Fruit fly (Drosophila melanogaster) whole organism, embryonic: Measurements from ENCODE around the gene Acp29AB.

Experiments
- Bteb2 ChIP-seq: fragments of 200-800 bp; sonication (Bioruptor generic); optimal IDR thresholded peaks from 2 replicates; lab custom pipeline; 2016; ENCODE audit warnings: missing biosample characterization, missing genetic modification characterization
- CG10274 ChIP-seq: fragments of 200-800 bp; sonication (Bioruptor generic); optimal IDR thresholded peaks from 3 replicates; lab custom pipeline; 2017; ENCODE audit warnings: missing biosample characterization, mild to moderate bottlenecking, missing genetic modification characterization
- CG10565 ChIP-seq: fragments of 200-800 bp; sonication (Bioruptor generic); optimal IDR thresholded peaks from 3 replicates; lab custom pipeline; 2016; ENCODE audit warnings: missing biosample characterization, mild to moderate bottlenecking, missing genetic modification characterization
- CG11398 ChIP-seq: fragments of 200-800 bp; sonication (Bioruptor generic); optimal IDR thresholded peaks from 2 replicates; lab custom pipeline; 2016; ENCODE audit warnings: missing biosample characterization, missing genetic modification characterization
- CG11696 ChIP-seq: fragments of 200-800 bp; sonication (Bioruptor generic); IDR thresholded peaks from 2 replicates; pipeline ENCODE4 v1.3.6; 2022; ENCODE audit warnings: missing biosample characterization, missing genetic modification characterization
- CG12071 ChIP-seq: fragments of 200-800 bp; sonication (Bioruptor generic); optimal IDR thresholded peaks from 3 replicates; lab custom pipeline; 2018; ENCODE audit warnings: missing biosample characterization, mild to moderate bottlenecking, missing genetic modification characterization
- CG13424 ChIP-seq: fragments of 200-800 bp; sonication (Bioruptor generic); optimal IDR thresholded peaks from 2 replicates; lab custom pipeline; 2019; ENCODE audit warnings: missing biosample characterization, mild to moderate bottlenecking, missing genetic modification characterization, moderate library complexity
- CG1603 ChIP-seq: fragments of 200-800 bp; sonication (Bioruptor generic); optimal IDR thresholded peaks from 2 replicates; lab custom pipeline; 2019; ENCODE audit warnings: missing biosample characterization, mild to moderate bottlenecking, missing genetic modification characterization, moderate library complexity
- CG16815 ChIP-seq: fragments of 200-800 bp; sonication (Bioruptor generic); optimal IDR thresholded peaks from 3 replicates; lab custom pipeline; 2017; ENCODE audit warnings: missing biosample characterization, mild to moderate bottlenecking, missing genetic modification characterization
- CG17829 ChIP-seq: fragments of 200-800 bp; optimal IDR thresholded peaks from 2 replicates; lab custom pipeline; 2019; ENCODE audit warnings: missing biosample characterization, mild to moderate bottlenecking, missing genetic modification characterization, moderate library complexity
- CG18011 ChIP-seq: fragments of 200-800 bp; sonication (Bioruptor generic); optimal IDR thresholded peaks from 2 replicates; lab custom pipeline; 2017; ENCODE audit warnings: missing biosample characterization, missing genetic modification characterization, mild to moderate bottlenecking, moderate library complexity, missing genotype
- CG1832 ChIP-seq: fragments of 200-800 bp; sonication (Bioruptor generic); optimal IDR thresholded peaks from 2 replicates; lab custom pipeline; 2017; ENCODE audit warnings: missing biosample characterization, mild to moderate bottlenecking, missing genetic modification characterization, inconsistent platforms
- CG18764 ChIP-seq: fragments of 200-800 bp; sonication (Bioruptor generic); optimal IDR thresholded peaks from 3 replicates; lab custom pipeline; 2016; ENCODE audit warnings: missing biosample characterization, missing genetic modification characterization
- CG2712 ChIP-seq: fragments of 200-800 bp; optimal IDR thresholded peaks from 3 replicates; lab custom pipeline; 2019; ENCODE audit warnings: missing biosample characterization, mild to moderate bottlenecking, missing genetic modification characterization, moderate library complexity
- CG30020 ChIP-seq: fragments of 200-800 bp; optimal IDR thresholded peaks from 2 replicates; lab custom pipeline; 2019; ENCODE audit warnings: missing biosample characterization, mild to moderate bottlenecking, missing genetic modification characterization, moderate library complexity
- CG32772 ChIP-seq: fragments of 200-800 bp; sonication (Bioruptor generic); IDR thresholded peaks from 2 replicates; pipeline ENCODE4 v1.3.6; 2022; ENCODE audit warnings: missing biosample characterization, missing genetic modification characterization
- CG5180 ChIP-seq: fragments of 200-800 bp; sonication (Bioruptor generic); optimal IDR thresholded peaks from 3 replicates; lab custom pipeline; 2017; ENCODE audit warnings: missing biosample characterization, missing genetic modification characterization, mild to moderate bottlenecking, moderate library complexity, missing genetic modification reagents
- CG5245 ChIP-seq: fragments of 200-800 bp; sonication (Bioruptor generic); optimal IDR thresholded peaks from 3 replicates; lab custom pipeline; 2016; ENCODE audit warnings: missing biosample characterization, missing genetic modification characterization
- CG6765 ChIP-seq: fragments of 200-800 bp; sonication (Bioruptor generic); optimal IDR thresholded peaks from 3 replicates; lab custom pipeline; 2017; ENCODE audit warnings: missing biosample characterization, mild to moderate bottlenecking, missing genetic modification characterization
- CG6813 ChIP-seq: fragments of 200-800 bp; sonication (Bioruptor generic); optimal IDR thresholded peaks from 2 replicates; lab custom pipeline; 2017; ENCODE audit warnings: missing biosample characterization, missing genetic modification characterization, mild to moderate bottlenecking, moderate library complexity, missing genetic modification reagents
- CG9876 ChIP-seq: fragments of 200-800 bp; sonication (Bioruptor generic); optimal IDR thresholded peaks from 2 replicates; lab custom pipeline; 2016; ENCODE audit warnings: missing biosample characterization, missing genetic modification characterization
- CkIIα-i1 ChIP-seq: fragments of 200-800 bp; sonication (Bioruptor generic); IDR thresholded peaks from 2 replicates; pipeline ENCODE4 v1.3.6; 2022; ENCODE audit warnings: missing biosample characterization, missing genetic modification characterization
- D ChIP-seq, 2 experiments: fragments of 200-800 bp in 1 of 2; fragments of >200 bp in 1 of 2; sonication (Bioruptor generic) in 1 of 2; optimal IDR thresholded peaks; 2 replicates in 1 of 2; 3 replicates in 1 of 2; lab custom pipeline; 2017; ENCODE audit warnings: mild to moderate bottlenecking in 1 of 2, missing biosample characterization in 1 of 2, missing genetic modification characterization in 1 of 2, missing genetic modification reagents in 1 of 2
- Dad ChIP-seq: fragments of 200-800 bp; sonication (Bioruptor generic); optimal IDR thresholded peaks from 3 replicates; lab custom pipeline; 2016; ENCODE audit warnings: missing biosample characterization, missing genetic modification characterization
- H15 ChIP-seq: fragments of 200-800 bp; sonication (Bioruptor generic); IDR thresholded peaks from 3 replicates; pipeline ENCODE4 v1.3.6; 2022; ENCODE audit warnings: missing biosample characterization, missing genetic modification characterization
- H2.0 ChIP-seq: fragments of 200-800 bp; sonication (Bioruptor generic); IDR thresholded peaks from 2 replicates; pipeline ENCODE4 v1.3.6; 2022; ENCODE audit warnings: missing biosample characterization, missing genetic modification characterization
- Hand ChIP-seq: fragments of 200-800 bp; sonication (Bioruptor generic); optimal IDR thresholded peaks from 2 replicates; lab custom pipeline; 2017; ENCODE audit warnings: mild to moderate bottlenecking, missing biosample characterization, missing genetic modification reagents, missing genetic modification characterization
- Hmx ChIP-seq: fragments of 200-800 bp; sonication (Bioruptor generic); optimal IDR thresholded peaks from 2 replicates; lab custom pipeline; 2016; ENCODE audit warnings: missing biosample characterization, missing genetic modification characterization
- Hr39 ChIP-seq: fragments of >200 bp; optimal IDR thresholded peaks from 2 replicates; lab custom pipeline; 2017
- Jarid2 ChIP-seq: fragments of 200-800 bp; sonication (Bioruptor generic); optimal IDR thresholded peaks from 3 replicates; lab custom pipeline; 2017; ENCODE audit warnings: mild to moderate bottlenecking, missing biosample characterization, missing genetic modification reagents, missing genetic modification characterization
- Max ChIP-seq: fragments of 200-800 bp; sonication (Bioruptor generic); optimal IDR thresholded peaks from 2 replicates; lab custom pipeline; 2016; ENCODE audit warnings: missing biosample characterization, mild to moderate bottlenecking, missing genetic modification characterization
- Nf-YC ChIP-seq: fragments of 200-800 bp; optimal IDR thresholded peaks from 3 replicates; lab custom pipeline; 2019; ENCODE audit warnings: missing biosample characterization, mild to moderate bottlenecking, missing genetic modification characterization, moderate library complexity
- Ssrp ChIP-seq: fragments of 200-800 bp; sonication (Bioruptor generic); optimal IDR thresholded peaks from 2 replicates; lab custom pipeline; 2018; ENCODE audit warnings: missing biosample characterization, mild to moderate bottlenecking, missing genetic modification characterization, moderate library complexity
- Vsx1 ChIP-seq: fragments of 200-800 bp; sonication (Bioruptor generic); optimal IDR thresholded peaks from 2 replicates; lab custom pipeline; 2017; ENCODE audit warnings: missing biosample characterization, mild to moderate bottlenecking, missing genetic modification characterization, missing genetic modification reagents
- ash1 ChIP-seq: fragments of 200-800 bp; sonication (Bioruptor generic); optimal IDR thresholded peaks from 2 replicates; lab custom pipeline; 2018; ENCODE audit warnings: missing biosample characterization, mild to moderate bottlenecking, missing genetic modification characterization
- br ChIP-seq: fragments of >200 bp; optimal IDR thresholded peaks from 2 replicates; lab custom pipeline; 2017
- chm ChIP-seq: fragments of 200-800 bp; sonication (Bioruptor generic); IDR thresholded peaks from 2 replicates; pipeline ENCODE4 v1.3.6; 2022; ENCODE audit warnings: missing biosample characterization, missing genetic modification characterization
- crc ChIP-seq: fragments of 200-800 bp; sonication (Bioruptor generic); optimal IDR thresholded peaks from 2 replicates; lab custom pipeline; 2016; ENCODE audit warnings: missing biosample characterization, missing genetic modification characterization
- dimm ChIP-seq: fragments of 200-800 bp; sonication (Bioruptor generic); IDR thresholded peaks from 2 replicates; pipeline ENCODE4 v1.3.6; 2022; ENCODE audit warnings: missing biosample characterization, missing genetic modification characterization
- dmrt99B ChIP-seq: fragments of 200-800 bp; sonication (Bioruptor generic); optimal IDR thresholded peaks from 2 replicates; lab custom pipeline; 2018; ENCODE audit warnings: missing biosample characterization, mild to moderate bottlenecking, missing genetic modification characterization, moderate library complexity
- eve ChIP-seq, 2 experiments: fragments of >200 bp; optimal IDR thresholded peaks; 2 replicates each; lab custom pipeline; 2017; ENCODE audit warnings: missing biosample characterization in 2 of 2, missing genetic modification characterization in 2 of 2
- ken ChIP-seq: fragments of 200-800 bp; sonication (Bioruptor generic); IDR thresholded peaks from 3 replicates; pipeline ENCODE4 v1.3.6; 2022; ENCODE audit warnings: missing biosample characterization, missing genetic modification characterization
- lilli ChIP-seq: fragments of 200-800 bp; sonication (Bioruptor generic); optimal IDR thresholded peaks from 3 replicates; lab custom pipeline; 2016; ENCODE audit warnings: missing biosample characterization, missing genetic modification characterization
- mam ChIP-seq: fragments of 200-800 bp; sonication (Bioruptor generic); optimal IDR thresholded peaks from 3 replicates; lab custom pipeline; 2016; ENCODE audit warnings: missing biosample characterization, missing genetic modification characterization
- onecut ChIP-seq: fragments of 200-800 bp; sonication (Bioruptor generic); IDR thresholded peaks from 2 replicates; pipeline ENCODE4 v1.3.6; 2022; ENCODE audit warnings: missing biosample characterization, missing genetic modification characterization
- pnt ChIP-seq: fragments of 200-800 bp; sonication (Bioruptor generic); optimal IDR thresholded peaks from 3 replicates; lab custom pipeline; 2016; ENCODE audit warnings: missing biosample characterization, missing genetic modification characterization
- schlank ChIP-seq: fragments of 200-800 bp; sonication (Bioruptor generic); optimal IDR thresholded peaks from 2 replicates; lab custom pipeline; 2018; ENCODE audit warnings: missing biosample characterization, mild to moderate bottlenecking, missing genetic modification characterization
- slp2 ChIP-seq: fragments of 200-800 bp; sonication (Bioruptor generic); optimal IDR thresholded peaks from 2 replicates; lab custom pipeline; 2016; ENCODE audit warnings: missing biosample characterization, missing genetic modification characterization

The Acp29AB gene

dm6 chr2L:8370364-8371326 is 22.4 kb downstream of the Acp29AB start, which contains the start of gene CG17292 (continued):
- TF ChIP-seq CG12071 (peak; percentile 64), CG9876 (GFP tag; lab: Kevin White, UChicago) (no peak), Nf-YC (tag; lab: Kevin White, UChicago) (peak; percentile 97), Jarid2 (GFP tag; lab: Kevin White, UChicago) (peak; percentile 90), Max (GFP tag; lab: Kevin White, UChicago) (no peak), CG10565 (GFP tag; lab: Kevin White, UChicago) (no peak), CG5245 (GFP tag; lab: Kevin White, UChicago) (no peak), Hr39 (lab: Kevin White, UChicago) (no peak), br (no peak), CG11398 (GFP tag; lab: Kevin White, UChicago) (peak; percentile 50), CG11696 (GFP tag; lab: Robert Waterston, UW) (0 out of 2 replicates have a peak, but pooled peaks have one; percentile 10), CkIIα-i1 (GFP tag; lab: Robert Waterston, UW) (no peak), H15 (GFP tag; lab: Robert Waterston, UW) (peak; percentile 35; the same call in 1 of the 3 replicates), Hand (peak; percentile 30), crc (GFP tag; lab: Kevin White, UChicago) (no peak), slp2 (GFP tag; lab: Kevin White, UChicago) (no peak), ash1 (GFP tag; lab: Kevin White, UChicago) (no peak), CG16815 (no peak), CG1832 (GFP tag; lab: Kevin White, UChicago) (no peak), Dad (peak; percentile 65), CG5180 (GFP tag; lab: Kevin White, UChicago) (peak; percentile 39), Bteb2 (GFP tag; lab: Kevin White, UChicago) (no peak), onecut (GFP tag; lab: Robert Waterston, UW) (peak; percentile 54; the same call in 1 of the 2 replicates), CG6813 (GFP tag; lab: Kevin White, UChicago) (peak; percentile 17), eve (GFP tag; optimal IDR thresholded peaks at IDR 0.05; lab: Kevin White, UChicago) (no peak), CG17829 (tag; lab: Kevin White, UChicago) (no peak), Hmx (GFP tag; lab: Kevin White, UChicago) (no peak), CG13424 (tag; lab: Kevin White, UChicago) (peak; percentile 61), CG6765 (GFP tag; lab: Kevin White, UChicago) (peak; percentile 29), H2.0 (peak; percentile 37; the same call in 1 of the 2 replicates), lilli (GFP tag; lab: Kevin White, UChicago) (peak; percentile 47), CG18011 (GFP tag; lab: Kevin White, UChicago) (peak; percentile 39), chm (peak; percentile 60; the same call in 1 of the 2 replicates), dimm (GFP tag; lab: Robert Waterston, UW) (no peak), mam (peak; percentile 3), ken (GFP tag; lab: Robert Waterston, UW) (peak; percentile 62; the same call in 2 of the 3 replicates), Ssrp (tag; lab: Kevin White, UChicago) (peak; percentile 3), dmrt99B (tag; lab: Kevin White, UChicago) (peak; percentile 40), CG1603 (tag; lab: Kevin White, UChicago) (peak; percentile 61), CG32772 (GFP tag; lab: Robert Waterston, UW) (peak; percentile 31; the same call in 1 of the 2 replicates), Vsx1 (GFP tag; lab: Kevin White, UChicago) (peak; percentile 62), CG2712 (tag; lab: Kevin White, UChicago) (peak; percentile 15), pnt (GFP tag; lab: Kevin White, UChicago) (no peak), D (optimal IDR thresholded peaks at IDR 0.05; lab: Kevin White, UChicago) (no peak), D (GFP tag; optimal IDR thresholded peaks at IDR 0.05; lab: Kevin White, UChicago) (no peak), CG30020 (no peak), schlank (tag; lab: Kevin White, UChicago) (peak; percentile 52), CG18764 (peak; percentile 76), CG10274 (GFP tag; lab: Kevin White, UChicago) (peak; percentile 13)
